Worm (Caenorhabditis elegans): ENCODE measurements around the gene K02B7.3.

- TF ChIP-seq ref-1 (GFP tag; conservative IDR thresholded peaks at IDR 0.05): no peak
- TF ChIP-seq med-1 (GFP tag; optimal IDR thresholded peaks at IDR 0.05; ENCODE audit: insufficient read depth): no peak
- TF ChIP-seq klf-2 (GFP tag; conservative IDR thresholded peaks at IDR 0.05): no peak
- TF ChIP-seq ztf-23 (GFP tag; IDR thresholded peaks at IDR 0.05): no peak
- TF ChIP-seq cog-1 (tag; optimal IDR thresholded peaks at IDR 0.05): no peak
- TF ChIP-seq flt-1 (GFP tag; IDR thresholded peaks at IDR 0.05): no peak
- TF ChIP-seq tab-1 (GFP tag; IDR thresholded peaks at IDR 0.05): no peak
- TF ChIP-seq ztf-29 (GFP tag; IDR thresholded peaks at IDR 0.05): no peak
Measured at ce11 chrII:14728119-14728518, 33.0 kb upstream of the K02B7.3 start.
